Worm (Caenorhabditis elegans): Measurements from ENCODE around the gene msp-53.

- TF ChIP-seq ets-7 (tag; optimal IDR thresholded peaks at IDR 0.05) (no peak), aly-1 (tag; optimal IDR thresholded peaks at IDR 0.05) (no peak), ceh-13 (GFP tag; optimal IDR thresholded peaks at IDR 0.05) (no peak), scrt-1 (GFP tag; IDR thresholded peaks at IDR 0.05) (no peak), tra-4 (tag; optimal IDR thresholded peaks at IDR 0.05) (no peak), B0310.2 (tag; optimal IDR thresholded peaks at IDR 0.05) (no peak), hnd-1 (tag; optimal IDR thresholded peaks at IDR 0.05) (no peak)
Observed at ce11 chrIV:5025646-5026045, 39.2 kb downstream of the msp-53 start, which contains the start of gene C09B9.85.
